Fruit fly (Drosophila melanogaster) whole organism, prepupa: ENCODE measurements around the gene CG14275.

ENCODE experiments used
- Blimp-1 ChIP-seq: fragments of 200-800 bp; sonication (Bioruptor generic); optimal IDR thresholded peaks from 3 replicates; lab custom pipeline; 2017; ENCODE audit warnings: missing biosample characterization, missing genetic modification characterization, mild to moderate bottlenecking, moderate library complexity, missing genetic modification reagents
- CG11762 ChIP-seq: fragments of 200-800 bp; sonication (Bioruptor generic); optimal IDR thresholded peaks from 3 replicates; lab custom pipeline; 2016; ENCODE audit warnings: missing biosample characterization, missing genetic modification characterization; ENCODE audit not compliant: insufficient read depth
- CG3032 ChIP-seq: fragments of 200-800 bp; optimal IDR thresholded peaks from 2 replicates; lab custom pipeline; 2019; ENCODE audit warnings: missing biosample characterization, mild to moderate bottlenecking, missing genetic modification characterization, moderate library complexity
- CG32006 ChIP-seq: fragments of 200-800 bp; sonication (Bioruptor generic); optimal IDR thresholded peaks from 3 replicates; lab custom pipeline; 2017; ENCODE audit warnings: missing biosample characterization, mild to moderate bottlenecking, missing genetic modification characterization
- CG34406 ChIP-seq: fragments of 200-800 bp; sonication (Bioruptor generic); optimal IDR thresholded peaks from 3 replicates; lab custom pipeline; 2016; ENCODE audit warnings: missing biosample characterization, missing genetic modification characterization
- CG4318 ChIP-seq: fragments of 200-800 bp; sonication (Bioruptor generic); optimal IDR thresholded peaks from 3 replicates; lab custom pipeline; 2017; ENCODE audit warnings: missing biosample characterization, mild to moderate bottlenecking, missing genetic modification characterization
- CG6808 ChIP-seq: fragments of 200-800 bp; sonication (Bioruptor generic); optimal IDR thresholded peaks from 3 replicates; lab custom pipeline; 2017; ENCODE audit warnings: missing biosample characterization, missing genetic modification characterization, mild to moderate bottlenecking, moderate library complexity, missing genetic modification reagents
- CG6854 ChIP-seq: fragments of 200-800 bp; sonication (Bioruptor generic); optimal IDR thresholded peaks from 2 replicates; lab custom pipeline; 2017; ENCODE audit warnings: missing biosample characterization, mild to moderate bottlenecking, missing genetic modification characterization
- CG8119 ChIP-seq: fragments of 200-800 bp; sonication (Bioruptor generic); IDR thresholded peaks from 3 replicates; pipeline ENCODE4 v1.3.6; 2022; ENCODE audit warnings: missing biosample characterization, missing genetic modification characterization
- Eip78C ChIP-seq: fragments of 200-800 bp; sonication (Bioruptor generic); peaks from one replicate; lab custom pipeline; 2016; ENCODE audit warnings: missing biosample characterization, missing genetic modification characterization
- Hr39 ChIP-seq: fragments of 200-800 bp; sonication (Bioruptor generic); optimal IDR thresholded peaks from 2 replicates; lab custom pipeline; 2016; ENCODE audit warnings: missing biosample characterization, missing genetic modification characterization
- Sox14 ChIP-seq: fragments of 200-800 bp; sonication (Bioruptor generic); optimal IDR thresholded peaks from 3 replicates; lab custom pipeline; 2016; ENCODE audit warnings: missing biosample characterization, missing genetic modification characterization
- esn ChIP-seq: fragments of 200-800 bp; sonication (Bioruptor generic); optimal IDR thresholded peaks from 2 replicates; lab custom pipeline; 2016; ENCODE audit warnings: missing biosample characterization, mild to moderate bottlenecking, missing genetic modification characterization, moderate library complexity
- fkh ChIP-seq: fragments of 200-800 bp; sonication (Bioruptor generic); optimal IDR thresholded peaks from 3 replicates; lab custom pipeline; 2017; ENCODE audit warnings: missing biosample characterization, mild to moderate bottlenecking, missing genetic modification characterization, moderate library complexity

DNA sequence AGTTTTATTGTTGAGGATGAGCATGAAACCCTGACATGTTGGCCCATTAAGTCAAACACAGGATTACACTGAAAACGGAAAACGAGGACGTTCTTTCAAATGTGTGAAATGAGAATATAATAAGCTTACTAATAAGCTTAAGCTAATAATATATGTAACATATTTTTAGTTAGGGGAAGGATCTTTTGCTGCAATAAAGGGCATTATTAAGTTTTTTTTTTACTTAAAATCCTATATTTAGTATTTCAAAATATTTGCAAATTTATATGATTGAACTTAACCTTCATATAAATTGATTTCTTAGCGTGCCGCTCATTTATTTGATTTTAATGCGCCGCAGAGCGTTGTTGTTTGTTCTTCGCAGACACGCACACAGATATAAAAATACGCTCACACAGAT is 5.9 kb downstream of the CG14275 start:
- TF ChIP-seq CG6854 (GFP tag; lab: Kevin White, UChicago), result no peak
- no peak for TF ChIP-seq fkh
- TF ChIP-seq CG3032 (tag; lab: Kevin White, UChicago), result no peak
- TF ChIP-seq CG8119 (GFP tag; lab: Robert Waterston, UW), result no peak
- no peak for TF ChIP-seq CG34406
- TF ChIP-seq CG4318, result no peak
- no peak for TF ChIP-seq CG6808 (GFP tag; lab: Kevin White, UChicago)
- TF ChIP-seq Hr39 (GFP tag; lab: Kevin White, UChicago), result no peak
- TF ChIP-seq CG11762 (GFP tag; lab: Kevin White, UChicago), result no peak
- no peak for TF ChIP-seq Eip78C
- TF ChIP-seq Blimp-1 (GFP tag; lab: Kevin White, UChicago), result no peak
- no peak for TF ChIP-seq Sox14 (GFP tag; lab: Kevin White, UChicago)
- no peak for TF ChIP-seq esn (GFP tag; lab: Kevin White, UChicago)
- TF ChIP-seq CG32006, result no peak
